Fruit fly (Drosophila melanogaster) Kc167 (cell line): ENCODE measurements around the gene Est-Q.

ENCODE experiments used
- Myc ChIP-seq: fragments of >200 bp; optimal IDR thresholded peaks from 2 replicates; lab custom pipeline; 2017; ENCODE audit warnings: missing external identifiers
- Sin3A ChIP-seq: fragments of >200 bp; optimal IDR thresholded peaks from 2 replicates; lab custom pipeline; 2018; ENCODE audit warnings: missing external identifiers
- h ChIP-seq: fragments of >200 bp; optimal IDR thresholded peaks from 3 replicates; lab custom pipeline; 2018; ENCODE audit warnings: missing external identifiers
- insv ChIP-seq: fragments of >200 bp; optimal IDR thresholded peaks from 3 replicates; lab custom pipeline; 2018; ENCODE audit warnings: missing external identifiers
- psq ChIP-seq: fragments of >200 bp; optimal IDR thresholded peaks from 2 replicates; lab custom pipeline; 2017; ENCODE audit warnings: missing external identifiers
- ttk ChIP-seq: sonication (Bioruptor generic); optimal IDR thresholded peaks from 2 replicates; lab custom pipeline; 2017; ENCODE audit warnings: missing external identifiers

DNA sequence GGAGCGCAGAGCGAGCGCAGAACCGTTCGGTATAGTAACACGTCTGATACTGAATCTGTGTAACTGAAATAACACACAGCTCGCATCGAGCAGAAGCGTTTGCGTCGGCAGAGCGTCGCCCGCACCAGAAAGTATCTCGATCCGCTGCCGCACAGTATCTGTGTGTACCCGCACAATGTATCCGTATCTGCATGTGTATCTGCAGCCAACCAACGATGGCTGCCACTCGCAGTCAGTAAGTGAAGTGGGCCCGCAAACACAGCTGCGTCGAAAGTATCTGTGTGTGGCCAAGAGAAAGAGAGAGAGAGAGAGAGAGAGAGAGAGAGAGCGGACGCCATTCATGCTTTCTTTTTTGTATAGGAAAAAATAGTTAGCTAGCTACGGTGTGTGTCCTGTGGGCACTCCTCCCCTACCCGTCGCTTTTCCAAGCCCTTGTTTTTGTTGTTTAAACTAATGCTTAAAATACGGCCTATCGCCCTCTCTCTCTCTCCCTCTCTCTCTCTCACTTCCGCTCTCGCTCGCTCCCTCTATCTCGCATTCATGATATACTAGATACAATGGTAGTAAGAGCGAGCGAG lies 24.7 kb upstream of the Est-Q start, which contains the start of gene croc:
- TF ChIP-seq ttk (lab: Kevin White, UChicago) (no peak), h (lab: Kevin White, UChicago) (no peak), Myc (lab: Kevin White, UChicago) (no peak), psq (lab: Kevin White, UChicago) (no peak), insv (lab: Kevin White, UChicago) (no peak), Sin3A (lab: Kevin White, UChicago) (no peak)
